Worm (Caenorhabditis elegans): Measurements from ENCODE around the gene wdr-4.

- no peak for TF ChIP-seq nhr-237 (tag; optimal IDR thresholded peaks at IDR 0.05)
- TF ChIP-seq nhr-28 (tag; optimal IDR thresholded peaks at IDR 0.05), result no peak
These were observed 11.4 kb downstream of the wdr-4 start, which contains the start of gene K07E12.2 for ce11 chrIII:6736971-6737370.

All from whole organism, L3 larva.